Worm (Caenorhabditis elegans) whole organism, mixed stage, embryonic: Measurements from ENCODE around the gene H40L08.9.

ENCODE experiments used
- blmp-1 ChIP-seq: fragments of 150-350 bp; optimal IDR thresholded peaks from 2 replicates; lab custom pipeline; 2014; ENCODE audit warnings: missing biosample characterization, missing genetic modification characterization
- lin-32 ChIP-seq: fragments of 200-800 bp; sonication (Bioruptor generic); optimal IDR thresholded peaks from 2 replicates; lab custom pipeline; 2018; ENCODE audit warnings: mild to moderate bottlenecking, missing genetic modification characterization, missing compliant biosample characterization
- nhr-237 ChIP-seq: fragments of 150-350 bp; optimal IDR thresholded peaks from 2 replicates; lab custom pipeline; 2014; ENCODE audit warnings: missing biosample characterization, missing genetic modification characterization
- nhr-28 ChIP-seq: fragments of 150-350 bp; optimal IDR thresholded peaks from 2 replicates; lab custom pipeline; 2014; ENCODE audit warnings: missing biosample characterization, missing genetic modification characterization
- sem-2 ChIP-seq: fragments of 200-800 bp; sonication (Bioruptor generic); optimal IDR thresholded peaks from 2 replicates; lab custom pipeline; 2018; ENCODE audit warnings: mild to moderate bottlenecking, missing genetic modification characterization, missing compliant biosample characterization
- snpc-4 ChIP-seq: fragments of 150-350 bp; optimal IDR thresholded peaks from 2 replicates; lab custom pipeline; 2014; ENCODE audit warnings: missing biosample characterization, missing genetic modification characterization
- unc-39 ChIP-seq: fragments of 150-350 bp; optimal IDR thresholded peaks from 2 replicates; lab custom pipeline; 2014; ENCODE audit warnings: missing biosample characterization, missing genetic modification characterization

ce11 chrX:15039696-15040212 lies 36.5 kb downstream of the H40L08.9 start:
- TF ChIP-seq snpc-4 (tag; lab: Kevin White, UChicago): no peak
- TF ChIP-seq blmp-1 (tag; lab: Kevin White, UChicago): no peak
- TF ChIP-seq sem-2 (GFP tag; lab: Kevin White, UChicago): no peak
- no peak for TF ChIP-seq unc-39 (tag; lab: Kevin White, UChicago)
- no peak for TF ChIP-seq lin-32 (GFP tag; lab: Kevin White, UChicago)
- no peak for TF ChIP-seq nhr-237 (tag; lab: Kevin White, UChicago)
- no peak for TF ChIP-seq nhr-28
